Fruit fly (Drosophila melanogaster): ENCODE results near the gene Scsalpha1.
A peak's percentile ranks its signal among the peaks of the same experiment; 100 is the strongest.

Scsalpha1 gene

dm6 chr3L:3802677-3803076 lies 11.3 kb upstream of the Scsalpha1 start (continued):
- no peak for TF ChIP-seq hth (optimal IDR thresholded peaks at IDR 0.05)
- peak; percentile 63 for TF ChIP-seq bab2 (GFP tag; optimal IDR thresholded peaks at IDR 0.05)
- TF ChIP-seq CG9437 (GFP tag; optimal IDR thresholded peaks at IDR 0.05) = peak; percentile 49
- no peak for TF ChIP-seq CG3065 (GFP tag; optimal IDR thresholded peaks at IDR 0.05)
- TF ChIP-seq sens (GFP tag) = peak; percentile 82
- TF ChIP-seq Dref (GFP tag; IDR thresholded peaks at IDR 0.05) = 0 out of 2 replicates have a peak, but pooled peaks have one; percentile 25
- peak; percentile 92 for TF ChIP-seq CG12769 (tag; optimal IDR thresholded peaks at IDR 0.05)
- TF ChIP-seq CG6272 (GFP tag; IDR thresholded peaks at IDR 0.05) = peak; percentile 59
- TF ChIP-seq CG9609 (GFP tag; optimal IDR thresholded peaks at IDR 0.05) = peak; percentile 75
- peak; percentile 79 for TF ChIP-seq Dek (tag; optimal IDR thresholded peaks at IDR 0.05)
- no peak for TF ChIP-seq CG7271 (tag; optimal IDR thresholded peaks at IDR 0.05)
- TF ChIP-seq Hr39 (optimal IDR thresholded peaks at IDR 0.05) = no peak
- peak; percentile 78 for TF ChIP-seq CG12219 (GFP tag; optimal IDR thresholded peaks at IDR 0.05)
- TF ChIP-seq CG34224 (GFP tag; IDR thresholded peaks at IDR 0.05; ENCODE audit: partially characterized antibody) = no peak
- TF ChIP-seq CG17385 (GFP tag; optimal IDR thresholded peaks at IDR 0.05) = peak; percentile 81
- TF ChIP-seq Dip2 (GFP tag; IDR thresholded peaks at IDR 0.05) = peak; percentile 26; the same call in 1 of the 2 replicates
- no peak for TF ChIP-seq bigmax (GFP tag; optimal IDR thresholded peaks at IDR 0.05)
- peak; percentile 48; the same call in 1 of the 2 replicates for TF ChIP-seq Doc2 (GFP tag; IDR thresholded peaks at IDR 0.05)
- TF ChIP-seq CG9797 (GFP tag; optimal IDR thresholded peaks at IDR 0.05) = no peak
- TF ChIP-seq kay (GFP tag; optimal IDR thresholded peaks at IDR 0.05) = no peak
- TF ChIP-seq Fer1 (GFP tag; optimal IDR thresholded peaks at IDR 0.05) = peak; percentile 86
- no peak for TF ChIP-seq Elba2 (GFP tag; optimal IDR thresholded peaks at IDR 0.05)
- peak; percentile 90 for TF ChIP-seq lilli (GFP tag; optimal IDR thresholded peaks at IDR 0.05)
- TF ChIP-seq B-H2 (GFP tag; optimal IDR thresholded peaks at IDR 0.05) = peak; percentile 92
- peak; percentile 78 for TF ChIP-seq CG12391 (tag; optimal IDR thresholded peaks at IDR 0.05)
- TF ChIP-seq slou (GFP tag; optimal IDR thresholded peaks at IDR 0.05) = peak; percentile 45
- TF ChIP-seq H2.0 (GFP tag; IDR thresholded peaks at IDR 0.05) = peak; percentile 77
- peak; percentile 88 for TF ChIP-seq dysf (GFP tag; IDR thresholded peaks at IDR 0.05)
- TF ChIP-seq CG13424 (tag; optimal IDR thresholded peaks at IDR 0.05) = peak; percentile 80
- peak; percentile 87 for TF ChIP-seq CG32532 (GFP tag; IDR thresholded peaks at IDR 0.05)
- peak; percentile 81 for TF ChIP-seq zf30C (GFP tag; optimal IDR thresholded peaks at IDR 0.05)
- peak; percentile 58 for TF ChIP-seq chn (GFP tag; optimal IDR thresholded peaks at IDR 0.05)
- peak; percentile 58 for TF ChIP-seq CG4424 (GFP tag; optimal IDR thresholded peaks at IDR 0.05)
- peak; percentile 51 for TF ChIP-seq CG9876 (GFP tag; optimal IDR thresholded peaks at IDR 0.05)
- peak; percentile 72 for TF ChIP-seq CG11504 (tag; optimal IDR thresholded peaks at IDR 0.05)
- TF ChIP-seq nom (GFP tag; optimal IDR thresholded peaks at IDR 0.05) = no peak
- peak; percentile 38 for TF ChIP-seq CG15601 (tag; optimal IDR thresholded peaks at IDR 0.05)
- peak; percentile 75 for TF ChIP-seq CG9215 (GFP tag; IDR thresholded peaks at IDR 0.05)
- TF ChIP-seq CG6813 (GFP tag; optimal IDR thresholded peaks at IDR 0.05) = peak; percentile 64
- TF ChIP-seq luna (GFP tag; optimal IDR thresholded peaks at IDR 0.05) = peak; percentile 45
- TF ChIP-seq Eip74EF (GFP tag; optimal IDR thresholded peaks at IDR 0.05) = no peak
- TF ChIP-seq CG12659 (GFP tag; optimal IDR thresholded peaks at IDR 0.05) = peak; percentile 81
- TF ChIP-seq CG2129 (GFP tag; IDR thresholded peaks at IDR 0.05; ENCODE audit: partially characterized antibody) = no peak
- TF ChIP-seq B-H1 (GFP tag; IDR thresholded peaks at IDR 0.05) = peak; percentile 51; the same call in 2 of the 3 replicates
- peak; percentile 54 for TF ChIP-seq Mes4 (GFP tag; optimal IDR thresholded peaks at IDR 0.05)
- peak; percentile 12 for TF ChIP-seq CG5245 (GFP tag; optimal IDR thresholded peaks at IDR 0.05)
- peak; percentile 69 to 77 for TF ChIP-seq Pdp1 (GFP tag; optimal IDR thresholded peaks at IDR 0.05)
- peak; percentile 32 for TF ChIP-seq slp2 (GFP tag; optimal IDR thresholded peaks at IDR 0.05)
- peak; percentile 58 for TF ChIP-seq CG4404 (GFP tag; IDR thresholded peaks at IDR 0.05)
- no peak for TF ChIP-seq Tbp (GFP tag; optimal IDR thresholded peaks at IDR 0.05)
- peak; percentile 64 for TF ChIP-seq Hsf (GFP tag; optimal IDR thresholded peaks at IDR 0.05)
- peak; percentile 94 for TF ChIP-seq Ets65A (GFP tag)

Measured in whole organism, embryonic.